Fruit fly (Drosophila melanogaster) whole organism, embryonic: ENCODE measurements around the gene dsx-c73A.

Experiments used
- Bdp1 ChIP-seq: fragments of 200-800 bp; sonication (Bioruptor generic); optimal IDR thresholded peaks from 3 replicates; lab custom pipeline; 2016; ENCODE audit warnings: missing biosample characterization, missing genetic modification characterization
- CG12155 ChIP-seq: fragments of 200-800 bp; sonication (Bioruptor generic); optimal IDR thresholded peaks from 3 replicates; lab custom pipeline; 2016; ENCODE audit warnings: missing biosample characterization, missing genetic modification characterization
- CG16815 ChIP-seq: fragments of 200-800 bp; sonication (Bioruptor generic); optimal IDR thresholded peaks from 3 replicates; lab custom pipeline; 2017; ENCODE audit warnings: missing biosample characterization, mild to moderate bottlenecking, missing genetic modification characterization
- CG34376 ChIP-seq: fragments of 200-800 bp; sonication (Bioruptor generic); optimal IDR thresholded peaks from 2 replicates; lab custom pipeline; 2018; ENCODE audit warnings: missing biosample characterization, mild to moderate bottlenecking, missing genetic modification characterization
- CG8478 ChIP-seq: fragments of >200 bp; optimal IDR thresholded peaks from 2 replicates; lab custom pipeline; 2018
- Kr ChIP-seq: fragments of 200-800 bp; sonication (Bioruptor generic); optimal IDR thresholded peaks from 2 replicates; lab custom pipeline; 2017; ENCODE audit warnings: missing biosample characterization, mild to moderate bottlenecking, missing genetic modification characterization
- bbx ChIP-seq: fragments of 200-800 bp; sonication (Bioruptor generic); IDR thresholded peaks from 2 replicates; pipeline ENCODE4 v1.3.6; 2022; ENCODE audit warnings: missing biosample characterization, missing genetic modification characterization; ENCODE audit not compliant: partially characterized antibody
- dmrt11E ChIP-seq: fragments of 200-800 bp; sonication (Bioruptor generic); optimal IDR thresholded peaks from 3 replicates; lab custom pipeline; 2018; ENCODE audit warnings: missing biosample characterization, mild to moderate bottlenecking, missing genetic modification characterization, moderate library complexity
- onecut ChIP-seq: fragments of 200-800 bp; sonication (Bioruptor generic); IDR thresholded peaks from 2 replicates; pipeline ENCODE4 v1.3.6; 2022; ENCODE audit warnings: missing biosample characterization, missing genetic modification characterization
- org-1 ChIP-seq: fragments of 200-800 bp; sonication (Bioruptor generic); optimal IDR thresholded peaks from 2 replicates; lab custom pipeline; 2017; ENCODE audit warnings: missing biosample characterization, missing genetic modification characterization
- unpg ChIP-seq: fragments of 200-800 bp; sonication (Bioruptor generic); optimal IDR thresholded peaks from 3 replicates; lab custom pipeline; 2018; ENCODE audit warnings: missing biosample characterization, mild to moderate bottlenecking, missing genetic modification characterization, moderate library complexity

dm6 chr3L:16477134-16477702 lies 25.5 kb upstream of the dsx-c73A start:
- TF ChIP-seq unpg (GFP tag; lab: Kevin White, UChicago) (no peak), dmrt11E (tag; lab: Kevin White, UChicago) (no peak), CG12155 (no peak), Bdp1 (no peak), org-1 (GFP tag; lab: Kevin White, UChicago) (no peak), Kr (GFP tag; lab: Kevin White, UChicago) (no peak), bbx (GFP tag; lab: Robert Waterston, UW) (no peak), CG8478 (lab: Kevin White, UChicago) (no peak), CG16815 (GFP tag; lab: Kevin White, UChicago) (no peak), onecut (GFP tag; lab: Robert Waterston, UW) (no peak), CG34376 (no peak)
